Worm (Caenorhabditis elegans) whole organism, L1 larva: Measurements from ENCODE around the gene irld-2.

Experiments
- C16A3.4 ChIP-seq: fragments of 150-350 bp; optimal IDR thresholded peaks from 2 replicates; lab custom pipeline; 2014; ENCODE audit warnings: missing biosample characterization, missing genetic modification characterization
- F16B12.6 ChIP-seq: fragments of 150-350 bp; optimal IDR thresholded peaks from 2 replicates; lab custom pipeline; 2014; ENCODE audit warnings: missing biosample characterization, missing genetic modification characterization
- aha-1 ChIP-seq: fragments of 150-350 bp; optimal IDR thresholded peaks from 2 replicates; lab custom pipeline; 2014; ENCODE audit warnings: missing biosample characterization, missing genetic modification characterization
- alr-1 ChIP-seq: fragments of 200-800 bp; sonication (Bioruptor generic); optimal IDR thresholded peaks from 2 replicates; lab custom pipeline; 2018; ENCODE audit warnings: borderline replicate concordance, mild to moderate bottlenecking, missing genetic modification characterization, missing compliant biosample characterization
- aly-2 ChIP-seq: fragments of 150-350 bp; optimal IDR thresholded peaks from 2 replicates; lab custom pipeline; 2014; ENCODE audit warnings: missing biosample characterization, missing genetic modification characterization
- ama-1 ChIP-seq: fragments of 150-350 bp; optimal IDR thresholded peaks from 2 replicates; lab custom pipeline; 2014
- ceh-88 ChIP-seq: fragments of 200-800 bp; sonication (Bioruptor generic); IDR thresholded peaks from 2 replicates; pipeline ENCODE4 v1.3.6; 2022; ENCODE audit warnings: missing genetic modification characterization, missing compliant biosample characterization
- ces-1 ChIP-seq: fragments of 150-350 bp; optimal IDR thresholded peaks from 2 replicates; lab custom pipeline; 2014; ENCODE audit warnings: missing biosample characterization, missing genetic modification reagents, missing genetic modification characterization
- dsc-1 ChIP-seq: sonication (generic microtip); optimal IDR thresholded peaks from 2 replicates; lab custom pipeline; 2016; ENCODE audit warnings: mild to moderate bottlenecking, missing genetic modification characterization, missing compliant biosample characterization
- efl-1 ChIP-seq, 4 experiments: fragments of 150-350 bp; optimal IDR thresholded peaks in 3 of 4; peaks in 1 of 4; 1 replicate in 1 of 4; 2 replicates in 3 of 4; lab custom pipeline; 2014; ENCODE audit warnings: missing biosample characterization in 2 of 4, missing genetic modification characterization in 2 of 4, missing genetic modification reagents in 2 of 4
- efl-3 ChIP-seq: fragments of 200-800 bp; sonication (Bioruptor generic); optimal IDR thresholded peaks from 2 replicates; lab custom pipeline; 2018; ENCODE audit warnings: mild to moderate bottlenecking, missing genetic modification characterization, missing compliant biosample characterization
- egl-13 ChIP-seq: sonication (generic microtip); optimal IDR thresholded peaks from 2 replicates; lab custom pipeline; 2016; ENCODE audit warnings: missing genotype, missing genetic modification reagents, missing genetic modification characterization, missing compliant biosample characterization
- egl-27 ChIP-seq, 2 experiments: fragments of 150-350 bp in 1 of 2; sonication (generic microtip); optimal IDR thresholded peaks; 3 replicates each; lab custom pipeline; 2017 to 2018; ENCODE audit warnings: missing biosample characterization in 2 of 2, missing genetic modification characterization in 2 of 2, missing genetic modification reagents in 2 of 2
- elt-3 ChIP-seq, 6 experiments: fragments of 150-350 bp in 1 of 6; sonication (generic microtip); optimal IDR thresholded peaks; 2 replicates each; lab custom pipeline; 2017 to 2018; ENCODE audit warnings: missing biosample characterization in 6 of 6, missing genetic modification characterization in 6 of 6, inconsistent platforms in 1 of 6
- fkh-4 ChIP-seq: sonication (generic microtip); optimal IDR thresholded peaks from 2 replicates; lab custom pipeline; 2016; ENCODE audit warnings: missing compliant biosample characterization, missing genetic modification characterization, borderline replicate concordance
- fkh-8 ChIP-seq: sonication (generic microtip); optimal IDR thresholded peaks from 2 replicates; lab custom pipeline; 2016; ENCODE audit warnings: mild to moderate bottlenecking, missing genetic modification characterization, missing compliant biosample characterization
- fos-1 ChIP-seq: fragments of 150-350 bp; optimal IDR thresholded peaks from 2 replicates; lab custom pipeline; 2014; ENCODE audit warnings: missing biosample characterization, missing genetic modification characterization
- grh-1 ChIP-seq: fragments of 200-800 bp; sonication (Bioruptor generic); IDR thresholded peaks from 2 replicates; pipeline ENCODE4 v1.3.6; 2022; ENCODE audit warnings: missing genetic modification reagents, missing genetic modification characterization, missing compliant biosample characterization
- hpl-2 ChIP-seq: fragments of 150-350 bp; optimal IDR thresholded peaks from 2 replicates; lab custom pipeline; 2014; ENCODE audit warnings: missing biosample characterization, missing genetic modification reagents, missing genetic modification characterization
- jun-1 ChIP-seq: fragments of 150-350 bp; optimal IDR thresholded peaks from 2 replicates; lab custom pipeline; 2014; ENCODE audit warnings: missing biosample characterization, missing genetic modification reagents, missing genetic modification characterization
- lin-13 ChIP-seq: fragments of 150-350 bp; optimal IDR thresholded peaks from 2 replicates; lab custom pipeline; 2014; ENCODE audit warnings: missing biosample characterization, missing genetic modification reagents, missing genetic modification characterization
- lin-14 ChIP-seq: fragments of 200-800 bp; sonication (Bioruptor generic); optimal IDR thresholded peaks from 2 replicates; lab custom pipeline; 2018; ENCODE audit warnings: mild to moderate bottlenecking, missing genetic modification characterization, moderate library complexity, missing compliant biosample characterization
- lin-15B ChIP-seq: fragments of 150-350 bp; sonication (generic microtip); optimal IDR thresholded peaks from 3 replicates; lab custom pipeline; 2014; ENCODE audit warnings: missing biosample characterization, missing genetic modification characterization
- mab-9 ChIP-seq: fragments of 200-800 bp; sonication (Bioruptor generic); IDR thresholded peaks from 2 replicates; pipeline ENCODE4 v1.3.6; 2022; ENCODE audit warnings: missing genetic modification reagents, missing genetic modification characterization, missing compliant biosample characterization
- mdl-1 ChIP-seq, 2 experiments: fragments of 150-350 bp; optimal IDR thresholded peaks; 2 replicates each; lab custom pipeline; 2014 to 2017; ENCODE audit warnings: missing biosample characterization in 2 of 2, missing genetic modification characterization in 2 of 2, inconsistent platforms in 1 of 2
- mef-2 ChIP-seq: fragments of 150-350 bp; optimal IDR thresholded peaks from 2 replicates; lab custom pipeline; 2014; ENCODE audit warnings: missing biosample characterization, missing genetic modification characterization
- mep-1 ChIP-seq: fragments of 150-350 bp; optimal IDR thresholded peaks from 2 replicates; lab custom pipeline; 2014; ENCODE audit warnings: missing biosample characterization, missing genetic modification characterization
- nhr-12 ChIP-seq: sonication (generic microtip); optimal IDR thresholded peaks from 2 replicates; lab custom pipeline; 2017; ENCODE audit warnings: missing biosample characterization, missing genetic modification characterization
- nhr-20 ChIP-seq: sonication (generic microtip); optimal IDR thresholded peaks from 2 replicates; lab custom pipeline; 2016; ENCODE audit warnings: mild to moderate bottlenecking, missing genetic modification characterization, missing compliant biosample characterization
- nhr-28 ChIP-seq: fragments of 150-350 bp; optimal IDR thresholded peaks from 2 replicates; lab custom pipeline; 2014; ENCODE audit warnings: missing biosample characterization, missing genetic modification characterization
- nhr-47 ChIP-seq: sonication (generic microtip); optimal IDR thresholded peaks from 2 replicates; lab custom pipeline; 2016; ENCODE audit warnings: mild to moderate bottlenecking, missing genetic modification characterization, moderate library complexity, missing compliant biosample characterization
- nhr-76 ChIP-seq: sonication (generic microtip); optimal IDR thresholded peaks from 2 replicates; lab custom pipeline; 2017; ENCODE audit warnings: missing biosample characterization, missing genetic modification characterization
- nhr-84 ChIP-seq: sonication (generic microtip); optimal IDR thresholded peaks from 2 replicates; lab custom pipeline; 2017; ENCODE audit warnings: missing biosample characterization, missing genetic modification characterization
- nhr-85 ChIP-seq: sonication (generic microtip); peaks from one replicate; lab custom pipeline; 2016; ENCODE audit warnings: missing genetic modification characterization, inconsistent platforms, missing compliant biosample characterization
- nhr-90 ChIP-seq: sonication (generic microtip); optimal IDR thresholded peaks from 2 replicates; lab custom pipeline; 2016; ENCODE audit warnings: mild to moderate bottlenecking, missing genetic modification characterization, missing compliant biosample characterization; ENCODE audit not compliant: poor library complexity
- pag-3 ChIP-seq: sonication (generic microtip); optimal IDR thresholded peaks from 2 replicates; lab custom pipeline; 2017; ENCODE audit warnings: missing genetic modification characterization, mild to moderate bottlenecking, missing compliant biosample characterization, antibody characterized with exemption, borderline replicate concordance; ENCODE audit not compliant: insufficient read depth
- pax-3 ChIP-seq: fragments of 200-800 bp; sonication (Bioruptor generic); optimal IDR thresholded peaks from 2 replicates; lab custom pipeline; 2018; ENCODE audit warnings: mild to moderate bottlenecking, missing genetic modification characterization, moderate library complexity, missing compliant biosample characterization
- rnt-1 ChIP-seq: sonication (generic microtip); optimal IDR thresholded peaks from 2 replicates; lab custom pipeline; 2016; ENCODE audit warnings: mild to moderate bottlenecking, missing genetic modification characterization, moderate library complexity, missing compliant biosample characterization
- snu-23 ChIP-seq: sonication (generic microtip); optimal IDR thresholded peaks from 2 replicates; lab custom pipeline; 2016; ENCODE audit warnings: missing genetic modification characterization, missing compliant biosample characterization
- sup-37 ChIP-seq: fragments of 200-800 bp; sonication (Bioruptor generic); optimal IDR thresholded peaks from 2 replicates; lab custom pipeline; 2018; ENCODE audit warnings: mild to moderate bottlenecking, missing genetic modification characterization, missing compliant biosample characterization
- tbx-2 ChIP-seq: sonication (generic microtip); optimal IDR thresholded peaks from 2 replicates; lab custom pipeline; 2016; ENCODE audit warnings: missing genetic modification characterization, missing compliant biosample characterization
- tlp-1 ChIP-seq: fragments of 150-350 bp; optimal IDR thresholded peaks from 2 replicates; lab custom pipeline; 2014; ENCODE audit warnings: missing biosample characterization, missing genetic modification characterization
- unc-130 ChIP-seq: fragments of 150-350 bp; optimal IDR thresholded peaks from 2 replicates; lab custom pipeline; 2017; ENCODE audit warnings: missing biosample characterization, missing genetic modification characterization, inconsistent platforms
- unc-30 ChIP-seq: sonication (generic microtip); optimal IDR thresholded peaks from 2 replicates; lab custom pipeline; 2017; ENCODE audit warnings: missing biosample characterization, missing genetic modification characterization
- unc-86 ChIP-seq: sonication (generic microtip); optimal IDR thresholded peaks from 2 replicates; lab custom pipeline; 2016; ENCODE audit warnings: missing genetic modification characterization, missing compliant biosample characterization
- vab-15 ChIP-seq: sonication (generic microtip); optimal IDR thresholded peaks from 2 replicates; lab custom pipeline; 2017; ENCODE audit warnings: missing genotype, mild to moderate bottlenecking, missing genetic modification characterization, missing compliant biosample characterization
- ztf-11 ChIP-seq, 2 experiments: sonication (generic microtip); optimal IDR thresholded peaks; 2 replicates each; lab custom pipeline; 2016 to 2017; ENCODE audit warnings: missing genetic modification characterization in 2 of 2, missing biosample characterization in 1 of 2, missing compliant biosample characterization in 1 of 2
- ztf-4 ChIP-seq: fragments of 150-350 bp; optimal IDR thresholded peaks from 2 replicates; lab custom pipeline; 2014; ENCODE audit warnings: missing biosample characterization, missing genetic modification characterization

The irld-2 gene

DNA sequence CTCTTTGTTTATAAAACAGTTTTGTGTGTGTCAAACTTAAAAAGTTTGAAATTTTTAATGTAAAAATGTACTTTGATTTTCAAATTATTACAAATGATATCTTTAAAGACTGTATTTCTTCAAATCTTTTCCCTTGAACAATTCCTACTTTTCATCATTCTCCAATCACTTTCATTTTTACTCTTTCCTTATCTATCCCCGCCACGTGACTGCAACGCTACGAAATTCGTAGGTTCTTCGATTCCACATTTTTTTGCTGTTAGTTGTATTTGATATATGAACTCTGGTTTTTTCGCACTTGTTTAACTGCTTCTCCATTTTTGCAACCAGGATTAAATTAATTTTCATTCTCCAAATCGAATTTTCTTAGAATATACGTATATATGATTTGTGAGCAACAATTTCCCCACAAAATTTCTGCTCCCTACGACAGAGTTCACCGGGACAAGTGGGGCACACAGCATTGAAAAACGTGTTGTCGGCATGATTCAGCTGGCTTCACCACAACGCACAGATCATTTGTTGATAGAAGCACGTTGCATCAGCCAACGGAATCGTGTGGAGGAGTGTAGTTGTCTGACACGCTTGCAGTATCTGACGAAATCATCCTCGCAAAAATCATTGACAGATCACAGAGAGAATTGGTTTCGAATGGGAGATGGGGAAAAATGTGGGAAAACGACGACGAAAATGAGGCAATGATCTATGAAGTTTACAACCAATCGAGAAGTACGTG lies 40.0 kb downstream of the irld-2 start (continued):
- TF ChIP-seq vab-15 (tag; lab: Kevin White, UChicago) (no peak), F16B12.6 (tag; lab: Kevin White, UChicago) (no peak), nhr-12 (no peak), dsc-1 (tag; lab: Kevin White, UChicago) (peak; percentile 41), fkh-4 (tag; lab: Kevin White, UChicago) (no peak), pax-3 (no peak), pag-3 (tag; lab: Kevin White, UChicago) (no peak), ztf-4 (tag; lab: Kevin White, UChicago) (peak; percentile 27), ama-1 (lab: Kevin White, UChicago) (no peak), aly-2 (no peak), unc-130 (peak; percentile 44), nhr-28 (tag; lab: Kevin White, UChicago) (no peak), mdl-1 (tag; optimal IDR thresholded peaks at IDR 0.05; lab: Kevin White, UChicago) (no peak), unc-86 (tag; lab: Kevin White, UChicago) (no peak), tlp-1 (tag; lab: Kevin White, UChicago) (no peak), C16A3.4 (tag; lab: Kevin White, UChicago) (peak; percentile 25), nhr-90 (tag; lab: Kevin White, UChicago) (peak; percentile 34), efl-1 (optimal IDR thresholded peaks at IDR 0.05; lab: Kevin White, UChicago) (no peak), efl-1 (GFP tag; optimal IDR thresholded peaks at IDR 0.05 in 1 of 2; lab: Kevin White, UChicago) (no peak), egl-27 (tag; optimal IDR thresholded peaks at IDR 0.05; lab: Kevin White, UChicago) (peak in 1 of 2 experiments; percentile 37), nhr-85 (peak; percentile 90), tbx-2 (tag; lab: Kevin White, UChicago) (peak; percentile 49), nhr-47 (tag; lab: Kevin White, UChicago) (peak; percentile 58), ces-1 (GFP tag; lab: Kevin White, UChicago) (no peak), snu-23 (GFP tag; lab: Kevin White, UChicago) (peak; percentile 62), lin-13 (GFP tag; lab: Kevin White, UChicago) (peak; percentile 2), elt-3 (tag; optimal IDR thresholded peaks at IDR 0.05; lab: Kevin White, UChicago) (peak in 3 of 6 experiments; percentile 32 to 49 (median 44)), ceh-88 (GFP tag; lab: Robert Waterston, UW) (no peak), nhr-20 (tag; lab: Kevin White, UChicago) (peak; percentile 70), fkh-8 (tag; lab: Kevin White, UChicago) (peak; percentile 54), hpl-2 (GFP tag; lab: Kevin White, UChicago) (no peak), mef-2 (tag; lab: Kevin White, UChicago) (no peak), nhr-76 (no peak), efl-3 (GFP tag; lab: Kevin White, UChicago) (no peak)

DNA sequence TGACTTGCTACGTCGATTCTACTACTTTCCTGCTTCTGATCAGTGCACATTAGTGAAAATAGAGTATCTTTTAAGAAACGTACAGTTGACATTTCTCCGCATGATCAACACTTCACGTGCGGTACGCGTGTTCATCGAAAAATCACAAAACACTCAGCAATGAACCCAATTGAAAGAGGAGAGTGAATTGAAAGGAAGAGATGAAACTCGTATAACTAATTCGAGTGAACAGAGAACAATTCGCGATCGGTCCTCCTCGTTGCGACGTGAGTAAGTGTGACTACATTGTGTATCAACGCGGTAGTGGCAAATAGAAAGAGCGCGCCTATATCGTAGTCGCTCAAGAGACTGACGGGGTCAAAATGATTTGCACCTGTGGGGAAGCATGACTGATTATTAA lies 41.3 kb downstream of the irld-2 start:
- TF ChIP-seq alr-1 (tag; lab: Kevin White, UChicago), result no peak
- no peak for TF ChIP-seq ztf-11 (tag; optimal IDR thresholded peaks at IDR 0.05; lab: Kevin White, UChicago)
- TF ChIP-seq ama-1 (lab: Kevin White, UChicago), result no peak
- TF ChIP-seq tlp-1 (tag; lab: Kevin White, UChicago), result no peak
- peak; percentile 67 for TF ChIP-seq jun-1 (tag; lab: Kevin White, UChicago)
- no peak for TF ChIP-seq egl-13 (tag; lab: Kevin White, UChicago)
- TF ChIP-seq sup-37, result peak; percentile 48
- TF ChIP-seq snu-23 (GFP tag; lab: Kevin White, UChicago), result peak; percentile 88
- peak; percentile 65 for TF ChIP-seq mep-1 (tag; lab: Kevin White, UChicago)
- TF ChIP-seq fos-1 (tag; lab: Kevin White, UChicago), result peak; percentile 26
- no peak for TF ChIP-seq aly-2
- peak; percentile 2 for TF ChIP-seq mef-2 (tag; lab: Kevin White, UChicago)
- no peak for TF ChIP-seq F16B12.6 (tag; lab: Kevin White, UChicago)
- no peak for TF ChIP-seq mab-9
- peak; percentile 99 for TF ChIP-seq nhr-20 (tag; lab: Kevin White, UChicago)
- no peak for TF ChIP-seq lin-15B (tag; lab: Kevin White, UChicago)
- peak in 5 of 6 experiments; percentile 33 to 92 (median 83) for TF ChIP-seq elt-3 (tag; optimal IDR thresholded peaks at IDR 0.05; lab: Kevin White, UChicago)
- TF ChIP-seq rnt-1 (tag; lab: Kevin White, UChicago), result peak; percentile 46
- TF ChIP-seq aha-1 (tag; lab: Kevin White, UChicago), result no peak
- TF ChIP-seq nhr-28 (tag; lab: Kevin White, UChicago), result no peak
- peak in 1 of 2 experiments; percentile 88 for TF ChIP-seq mdl-1 (tag; optimal IDR thresholded peaks at IDR 0.05; lab: Kevin White, UChicago)
- no peak for TF ChIP-seq nhr-84 (tag; lab: Kevin White, UChicago)
- no peak for TF ChIP-seq nhr-12
- TF ChIP-seq ceh-88 (GFP tag; lab: Robert Waterston, UW), result no peak
- TF ChIP-seq nhr-90 (tag; lab: Kevin White, UChicago), result peak; percentile 88
- TF ChIP-seq nhr-47 (tag; lab: Kevin White, UChicago), result peak; percentile 73
- TF ChIP-seq lin-14 (GFP tag; lab: Kevin White, UChicago), result peak; percentile 92
- TF ChIP-seq grh-1 (GFP tag; lab: Robert Waterston, UW), result peak; percentile 77
- no peak for TF ChIP-seq unc-30 (tag; lab: Kevin White, UChicago)
